Fruit fly (Drosophila melanogaster) whole organism, embryonic: ENCODE results near the gene CG31174.

Source experiments
- Atf6 ChIP-seq: fragments of 200-800 bp; sonication (Bioruptor generic); IDR thresholded peaks from 2 replicates; pipeline ENCODE4 v1.3.6; 2022; ENCODE audit warnings: missing biosample characterization, missing genetic modification characterization
- B-H2 ChIP-seq: fragments of 200-800 bp; sonication (Bioruptor generic); optimal IDR thresholded peaks from 2 replicates; lab custom pipeline; 2018; ENCODE audit warnings: missing biosample characterization, mild to moderate bottlenecking, missing genetic modification characterization
- Bgb ChIP-seq: fragments of 200-800 bp; sonication (Bioruptor generic); IDR thresholded peaks from 2 replicates; pipeline ENCODE4 v1.3.6; 2022; ENCODE audit warnings: missing biosample characterization, missing genetic modification characterization; ENCODE audit not compliant: partially characterized antibody
- CG10321 ChIP-seq: fragments of 200-800 bp; sonication (Bioruptor generic); IDR thresholded peaks from 2 replicates; pipeline ENCODE4 v1.3.6; 2022; ENCODE audit warnings: missing biosample characterization, missing genetic modification characterization
- CG11560 ChIP-seq: fragments of 200-800 bp; sonication (Bioruptor generic); IDR thresholded peaks from 3 replicates; pipeline ENCODE4 v1.3.6; 2022; ENCODE audit warnings: missing biosample characterization, missing genetic modification characterization
- CG12659 ChIP-seq: fragments of 200-800 bp; sonication (Bioruptor generic); optimal IDR thresholded peaks from 3 replicates; lab custom pipeline; 2017; ENCODE audit warnings: mild to moderate bottlenecking, missing biosample characterization, missing genetic modification reagents, missing genetic modification characterization
- CG13287 ChIP-seq: fragments of 200-800 bp; sonication (Bioruptor generic); IDR thresholded peaks from 2 replicates; pipeline ENCODE4 v1.3.6; 2022; ENCODE audit warnings: missing biosample characterization, missing genetic modification characterization; ENCODE audit not compliant: partially characterized antibody
- CG15011 ChIP-seq: fragments of 200-800 bp; sonication (Bioruptor generic); optimal IDR thresholded peaks from 3 replicates; lab custom pipeline; 2018; ENCODE audit warnings: missing biosample characterization, mild to moderate bottlenecking, missing genetic modification characterization
- CG15514 ChIP-seq: fragments of 200-800 bp; sonication (Bioruptor generic); optimal IDR thresholded peaks from 3 replicates; lab custom pipeline; 2017; ENCODE audit warnings: missing biosample characterization, missing genetic modification characterization, mild to moderate bottlenecking, moderate library complexity, missing genetic modification reagents
- CG15696 ChIP-seq: fragments of 200-800 bp; sonication (Bioruptor generic); optimal IDR thresholded peaks from 2 replicates; lab custom pipeline; 2019; ENCODE audit warnings: missing biosample characterization, mild to moderate bottlenecking, missing genetic modification characterization, moderate library complexity
- CG16813 ChIP-seq: fragments of 200-800 bp; sonication (Bioruptor generic); IDR thresholded peaks from 3 replicates; pipeline ENCODE4 v1.3.6; 2022; ENCODE audit warnings: missing biosample characterization, missing genetic modification characterization; ENCODE audit not compliant: partially characterized antibody
- CG1832 ChIP-seq: fragments of 200-800 bp; sonication (Bioruptor generic); optimal IDR thresholded peaks from 2 replicates; lab custom pipeline; 2017; ENCODE audit warnings: missing biosample characterization, mild to moderate bottlenecking, missing genetic modification characterization, inconsistent platforms
- CG31441 ChIP-seq: fragments of 200-800 bp; sonication (Bioruptor generic); IDR thresholded peaks from 2 replicates; pipeline ENCODE4 v1.3.6; 2022; ENCODE audit warnings: missing biosample characterization, missing genetic modification characterization
- CG32767 ChIP-seq: fragments of 200-800 bp; sonication (Bioruptor generic); IDR thresholded peaks from 2 replicates; pipeline ENCODE4 v1.3.6; 2022; ENCODE audit warnings: missing biosample characterization, missing genetic modification characterization
- CG32772 ChIP-seq: fragments of 200-800 bp; sonication (Bioruptor generic); IDR thresholded peaks from 2 replicates; pipeline ENCODE4 v1.3.6; 2022; ENCODE audit warnings: missing biosample characterization, missing genetic modification characterization
- CG34376 ChIP-seq: fragments of 200-800 bp; sonication (Bioruptor generic); optimal IDR thresholded peaks from 2 replicates; lab custom pipeline; 2018; ENCODE audit warnings: missing biosample characterization, mild to moderate bottlenecking, missing genetic modification characterization
- CG6254 ChIP-seq: fragments of 200-800 bp; sonication (Bioruptor generic); optimal IDR thresholded peaks from 3 replicates; lab custom pipeline; 2017; ENCODE audit warnings: mild to moderate bottlenecking, missing biosample characterization, missing genetic modification reagents, missing genetic modification characterization
- CG6654 ChIP-seq: fragments of 200-800 bp; sonication (Bioruptor generic); optimal IDR thresholded peaks from 2 replicates; lab custom pipeline; 2017; ENCODE audit warnings: missing biosample characterization, mild to moderate bottlenecking, missing genetic modification characterization
- CG9932 ChIP-seq: fragments of 200-800 bp; sonication (Bioruptor generic); IDR thresholded peaks from 2 replicates; pipeline ENCODE4 v1.3.6; 2022; ENCODE audit warnings: missing biosample characterization, missing genetic modification characterization
- CoRest ChIP-seq: fragments of 200-800 bp; sonication (Bioruptor generic); optimal IDR thresholded peaks from 3 replicates; lab custom pipeline; 2018; ENCODE audit warnings: missing biosample characterization, mild to moderate bottlenecking, missing genetic modification characterization, moderate library complexity
- Deaf1 ChIP-seq: fragments of 200-800 bp; optimal IDR thresholded peaks from 3 replicates; lab custom pipeline; 2019; ENCODE audit warnings: missing biosample characterization, mild to moderate bottlenecking, missing genetic modification characterization, moderate library complexity
- Drgx ChIP-seq: fragments of 200-800 bp; sonication (Bioruptor generic); IDR thresholded peaks from 2 replicates; pipeline ENCODE4 v1.3.6; 2022; ENCODE audit warnings: missing biosample characterization, missing genetic modification characterization
- Eip74EF ChIP-seq, 2 experiments: fragments of 200-800 bp in 1 of 2; fragments of >200 bp in 1 of 2; sonication (Bioruptor generic) in 1 of 2; optimal IDR thresholded peaks; 2 replicates each; lab custom pipeline; 2017 to 2019; ENCODE audit warnings: missing biosample characterization in 2 of 2, missing genetic modification characterization in 2 of 2, mild to moderate bottlenecking in 1 of 2, moderate library complexity in 1 of 2
- Ets65A ChIP-seq: fragments of 200-800 bp; sonication (Bioruptor generic); peaks from one replicate; lab custom pipeline; 2016; ENCODE audit warnings: missing biosample characterization, missing genetic modification characterization
- Fer1 ChIP-seq: fragments of 200-800 bp; sonication (Bioruptor generic); optimal IDR thresholded peaks from 2 replicates; lab custom pipeline; 2017; ENCODE audit warnings: missing biosample characterization, mild to moderate bottlenecking, missing genetic modification characterization
- Jarid2 ChIP-seq: fragments of 200-800 bp; sonication (Bioruptor generic); optimal IDR thresholded peaks from 3 replicates; lab custom pipeline; 2017; ENCODE audit warnings: mild to moderate bottlenecking, missing biosample characterization, missing genetic modification reagents, missing genetic modification characterization
- MBD-R2 ChIP-seq: fragments of 200-800 bp; sonication (Bioruptor generic); IDR thresholded peaks from 2 replicates; pipeline ENCODE4 v1.3.6; 2022; ENCODE audit warnings: missing biosample characterization, missing genetic modification characterization
- MTF-1 ChIP-seq: fragments of 200-800 bp; sonication (Bioruptor generic); optimal IDR thresholded peaks from 2 replicates; lab custom pipeline; 2018; ENCODE audit warnings: missing biosample characterization, mild to moderate bottlenecking, missing genetic modification characterization, borderline replicate concordance
- Mad ChIP-seq: fragments of 200-800 bp; sonication (Bioruptor generic); optimal IDR thresholded peaks from 2 replicates; lab custom pipeline; 2016; ENCODE audit warnings: missing biosample characterization, missing genetic modification characterization
- PHDP ChIP-seq: fragments of 200-800 bp; sonication (Bioruptor generic); optimal IDR thresholded peaks from 3 replicates; lab custom pipeline; 2018; ENCODE audit warnings: missing biosample characterization, mild to moderate bottlenecking, missing genetic modification characterization, moderate library complexity
- Pdp1 ChIP-seq, 2 experiments: fragments of 200-800 bp; sonication (Bioruptor generic); optimal IDR thresholded peaks; 3 replicates each; lab custom pipeline; 2016; ENCODE audit warnings: missing biosample characterization in 2 of 2, missing genetic modification characterization in 2 of 2, mild to moderate bottlenecking in 1 of 2, moderate library complexity in 1 of 2
- Vsx1 ChIP-seq: fragments of 200-800 bp; sonication (Bioruptor generic); optimal IDR thresholded peaks from 2 replicates; lab custom pipeline; 2017; ENCODE audit warnings: missing biosample characterization, mild to moderate bottlenecking, missing genetic modification characterization, missing genetic modification reagents
- Xrp1 ChIP-seq: fragments of 200-800 bp; sonication (Bioruptor generic); IDR thresholded peaks from 2 replicates; pipeline ENCODE4 v1.3.6; 2022; ENCODE audit warnings: missing biosample characterization, missing genetic modification characterization
- bsh ChIP-seq, 2 experiments: fragments of 200-800 bp; sonication (Bioruptor generic); optimal IDR thresholded peaks; 2 replicates each; lab custom pipeline; 2017 to 2018; ENCODE audit warnings: mild to moderate bottlenecking in 2 of 2, missing biosample characterization in 2 of 2, missing genetic modification characterization in 2 of 2, moderate library complexity in 1 of 2
- fd96Cb ChIP-seq: fragments of 200-800 bp; sonication (Bioruptor generic); optimal IDR thresholded peaks from 2 replicates; lab custom pipeline; 2018; ENCODE audit warnings: missing biosample characterization, mild to moderate bottlenecking, missing genetic modification characterization, moderate library complexity
- ftz-f1 ChIP-seq: fragments of 200-800 bp; sonication (Bioruptor generic); optimal IDR thresholded peaks from 2 replicates; lab custom pipeline; 2016; ENCODE audit warnings: missing biosample characterization, missing genetic modification characterization
- knrl ChIP-seq: fragments of 200-800 bp; sonication (Bioruptor generic); IDR thresholded peaks from 3 replicates; pipeline ENCODE4 v1.3.6; 2022; ENCODE audit warnings: missing biosample characterization, missing genetic modification characterization; ENCODE audit not compliant: partially characterized antibody
- lab ChIP-seq: fragments of 200-800 bp; sonication (Bioruptor generic); optimal IDR thresholded peaks from 3 replicates; lab custom pipeline; 2017; ENCODE audit warnings: missing biosample characterization, missing genetic modification characterization, mild to moderate bottlenecking, moderate library complexity, missing genetic modification reagents
- lmd ChIP-seq: fragments of 200-800 bp; sonication (Bioruptor generic); IDR thresholded peaks from 2 replicates; pipeline ENCODE4 v1.3.6; 2022; ENCODE audit warnings: missing biosample characterization, missing genetic modification characterization
- mld ChIP-seq: fragments of 200-800 bp; sonication (Bioruptor generic); IDR thresholded peaks from 3 replicates; pipeline ENCODE4 v1.3.6; 2022; ENCODE audit warnings: missing biosample characterization, missing genetic modification characterization; ENCODE audit not compliant: partially characterized antibody
- nmo ChIP-seq: fragments of 200-800 bp; sonication (Bioruptor generic); optimal IDR thresholded peaks from 2 replicates; lab custom pipeline; 2018; ENCODE audit warnings: missing biosample characterization, mild to moderate bottlenecking, missing genetic modification characterization, moderate library complexity
- nom ChIP-seq: fragments of 200-800 bp; sonication (Bioruptor generic); optimal IDR thresholded peaks from 2 replicates; lab custom pipeline; 2017; ENCODE audit warnings: missing biosample characterization, missing genetic modification characterization, mild to moderate bottlenecking, moderate library complexity, missing genetic modification reagents
- rib ChIP-seq: fragments of 200-800 bp; sonication (Bioruptor generic); IDR thresholded peaks from 2 replicates; pipeline ENCODE4 v1.3.6; 2022; ENCODE audit warnings: missing biosample characterization, missing genetic modification characterization
- slbo ChIP-seq: fragments of 200-800 bp; sonication (Bioruptor generic); IDR thresholded peaks from 2 replicates; pipeline ENCODE4 v1.3.6; 2022; ENCODE audit warnings: missing biosample characterization, missing genetic modification characterization
- sob ChIP-seq: fragments of 200-800 bp; sonication (Bioruptor generic); IDR thresholded peaks from 2 replicates; pipeline ENCODE4 v1.3.6; 2022; ENCODE audit warnings: missing biosample characterization, missing genetic modification characterization
- sqz ChIP-seq: fragments of 200-800 bp; sonication (Bioruptor generic); optimal IDR thresholded peaks from 3 replicates; lab custom pipeline; 2018; ENCODE audit warnings: missing biosample characterization, mild to moderate bottlenecking, missing genetic modification characterization
- vvl ChIP-seq: fragments of 200-800 bp; sonication (Bioruptor generic); IDR thresholded peaks from 2 replicates; pipeline ENCODE4 v1.3.6; 2022; ENCODE audit warnings: missing biosample characterization, missing genetic modification characterization
- zfh1 ChIP-seq: fragments of 200-800 bp; sonication (Bioruptor generic); IDR thresholded peaks from 3 replicates; pipeline ENCODE4 v1.3.6; 2022; ENCODE audit warnings: missing biosample characterization, missing genetic modification characterization

CG31174 gene

dm6 chr3R:21874982-21875466 lies 5.7 kb upstream of the CG31174 start, which contains the start of gene CG6656 (continued):
- TF ChIP-seq lab (no peak), nom (GFP tag; lab: Kevin White, UChicago) (peak; percentile 33), nmo (no peak), sob (GFP tag; lab: Robert Waterston, UW) (0 out of 2 replicates have a peak, but pooled peaks have one; percentile 17), CG13287 (GFP tag; lab: Robert Waterston, UW) (peak; percentile 33; the same call in 1 of the 2 replicates), CG32767 (GFP tag; lab: Robert Waterston, UW) (no peak), CG16813 (GFP tag; lab: Robert Waterston, UW) (no peak), Eip74EF (GFP tag; optimal IDR thresholded peaks at IDR 0.05; lab: Kevin White, UChicago) (peak in 1 of 2 experiments; percentile 27), CG32772 (GFP tag; lab: Robert Waterston, UW) (no peak), MBD-R2 (GFP tag; lab: Robert Waterston, UW) (peak; percentile 35; the same call in 1 of the 2 replicates), CoRest (tag; lab: Kevin White, UChicago) (peak; percentile 32), CG31441 (GFP tag; lab: Robert Waterston, UW) (no peak), fd96Cb (tag; lab: Kevin White, UChicago) (no peak), Atf6 (GFP tag; lab: Robert Waterston, UW) (0 out of 2 replicates have a peak, but pooled peaks have one; percentile 48), CG10321 (GFP tag; lab: Robert Waterston, UW) (peak; percentile 84), CG6654 (GFP tag; lab: Kevin White, UChicago) (no peak), CG11560 (no peak), MTF-1 (GFP tag; lab: Kevin White, UChicago) (peak; percentile 8), CG6254 (no peak), vvl (GFP tag; lab: Robert Waterston, UW) (peak; percentile 72; the same call in 1 of the 2 replicates), zfh1 (GFP tag; lab: Robert Waterston, UW) (0 out of 3 replicates have a peak, but pooled peaks have one; percentile 35), CG15011 (GFP tag; lab: Kevin White, UChicago) (no peak), Pdp1 (GFP tag; optimal IDR thresholded peaks at IDR 0.05; lab: Kevin White, UChicago) (peak in 1 of 2 experiments; percentile 54), Mad (GFP tag; lab: Kevin White, UChicago) (no peak), Vsx1 (no peak), Deaf1 (tag; lab: Kevin White, UChicago) (no peak), bsh (GFP tag; optimal IDR thresholded peaks at IDR 0.05; lab: Kevin White, UChicago) (peak in 1 of 2 experiments; percentile 1), Fer1 (GFP tag; lab: Kevin White, UChicago) (peak; percentile 21), Xrp1 (GFP tag; lab: Robert Waterston, UW) (0 out of 2 replicates have a peak, but pooled peaks have one; percentile 29), PHDP (no peak), knrl (no peak), CG12659 (peak; percentile 3), Jarid2 (peak; percentile 75), sqz (GFP tag; lab: Kevin White, UChicago) (no peak), CG9932 (GFP tag; lab: Robert Waterston, UW) (0 out of 2 replicates have a peak, but pooled peaks have one; percentile 19), B-H2 (no peak), CG15696 (tag; lab: Kevin White, UChicago) (no peak), Bgb (GFP tag; lab: Robert Waterston, UW) (peak; percentile 38; the same call in 1 of the 2 replicates), CG34376 (GFP tag; lab: Kevin White, UChicago) (peak; percentile 10), mld (no peak), CG1832 (GFP tag; lab: Kevin White, UChicago) (peak; percentile 83), Drgx (GFP tag; lab: Robert Waterston, UW) (peak; percentile 49; the same call in 1 of the 2 replicates), lmd (GFP tag; lab: Robert Waterston, UW) (no peak), Ets65A (GFP tag; lab: Kevin White, UChicago) (peak; percentile 68), ftz-f1 (peak; percentile 34), CG15514 (GFP tag; lab: Kevin White, UChicago) (peak; percentile 45), slbo (peak; percentile 24; the same call in 1 of the 2 replicates), rib (peak; percentile 90)
